Fruit fly (Drosophila melanogaster) whole organism, embryonic: ENCODE results near the gene CG6878.
A peak's percentile ranks its signal among the peaks of the same experiment; 100 is the strongest.

Experiments used
- B-H1 ChIP-seq: fragments of 200-800 bp; sonication (Bioruptor generic); IDR thresholded peaks from 3 replicates; pipeline ENCODE4 v1.3.6; 2022; ENCODE audit warnings: missing biosample characterization, missing genetic modification characterization
- BEAF-32 ChIP-seq: fragments of 200-800 bp; sonication (Bioruptor generic); optimal IDR thresholded peaks from 3 replicates; lab custom pipeline; 2017; ENCODE audit warnings: missing biosample characterization, missing genetic modification characterization, mild to moderate bottlenecking, moderate library complexity, missing genetic modification reagents
- CG10462 ChIP-seq: fragments of 200-800 bp; sonication (Bioruptor generic); optimal IDR thresholded peaks from 2 replicates; lab custom pipeline; 2016; ENCODE audit warnings: missing biosample characterization, missing genetic modification characterization
- CG11085 ChIP-seq: fragments of 200-800 bp; sonication (Bioruptor generic); IDR thresholded peaks from 2 replicates; pipeline ENCODE4 v1.3.6; 2022; ENCODE audit warnings: missing biosample characterization, missing genetic modification characterization
- CG12104 ChIP-seq: fragments of 200-800 bp; sonication (Bioruptor generic); optimal IDR thresholded peaks from 3 replicates; lab custom pipeline; 2016; ENCODE audit warnings: missing biosample characterization, missing genetic modification characterization
- CG13296 ChIP-seq: fragments of 200-800 bp; sonication (Bioruptor generic); optimal IDR thresholded peaks from 3 replicates; lab custom pipeline; 2018; ENCODE audit warnings: missing biosample characterization, mild to moderate bottlenecking, missing genetic modification characterization
- CG14965 ChIP-seq: fragments of 200-800 bp; sonication (Bioruptor generic); optimal IDR thresholded peaks from 2 replicates; lab custom pipeline; 2016; ENCODE audit warnings: missing biosample characterization, missing genetic modification characterization, borderline replicate concordance
- CG15479 ChIP-seq: fragments of 200-800 bp; sonication (Bioruptor generic); optimal IDR thresholded peaks from 3 replicates; lab custom pipeline; 2019; ENCODE audit warnings: missing biosample characterization, mild to moderate bottlenecking, missing genetic modification characterization, moderate library complexity
- CG1792 ChIP-seq: fragments of 200-800 bp; sonication (Bioruptor generic); optimal IDR thresholded peaks from 2 replicates; lab custom pipeline; 2016; ENCODE audit warnings: missing biosample characterization, missing genetic modification characterization
- CG18599 ChIP-seq: fragments of 200-800 bp; sonication (Bioruptor generic); optimal IDR thresholded peaks from 3 replicates; lab custom pipeline; 2017; ENCODE audit warnings: missing biosample characterization, missing genetic modification characterization, mild to moderate bottlenecking, moderate library complexity, missing genetic modification reagents
- CG2129 ChIP-seq: fragments of 200-800 bp; sonication (Bioruptor generic); IDR thresholded peaks from 2 replicates; pipeline ENCODE4 v1.3.6; 2022; ENCODE audit warnings: missing biosample characterization, missing genetic modification characterization; ENCODE audit not compliant: partially characterized antibody
- CG2712 ChIP-seq: fragments of 200-800 bp; optimal IDR thresholded peaks from 3 replicates; lab custom pipeline; 2019; ENCODE audit warnings: missing biosample characterization, mild to moderate bottlenecking, missing genetic modification characterization, moderate library complexity
- CG34224 ChIP-seq: fragments of 200-800 bp; sonication (Bioruptor generic); IDR thresholded peaks from 3 replicates; pipeline ENCODE4 v1.3.6; 2022; ENCODE audit warnings: missing biosample characterization, missing genetic modification characterization; ENCODE audit not compliant: partially characterized antibody
- CG3726 ChIP-seq: fragments of 200-800 bp; sonication (Bioruptor generic); IDR thresholded peaks from 3 replicates; pipeline ENCODE4, ENCODE4 v1.3.6; 2022; ENCODE audit warnings: missing biosample characterization, missing genetic modification characterization
- CG4617 ChIP-seq: fragments of 200-800 bp; sonication (Bioruptor generic); optimal IDR thresholded peaks from 3 replicates; lab custom pipeline; 2016; ENCODE audit warnings: missing biosample characterization, missing genetic modification characterization, borderline replicate concordance
- CG4730 ChIP-seq: fragments of 200-800 bp; sonication (Bioruptor generic); IDR thresholded peaks from 2 replicates; pipeline ENCODE4 v1.3.6; 2022; ENCODE audit warnings: missing biosample characterization, missing genetic modification characterization
- CG7271 ChIP-seq: fragments of 200-800 bp; sonication (Bioruptor generic); optimal IDR thresholded peaks from 2 replicates; lab custom pipeline; 2018; ENCODE audit warnings: missing biosample characterization, mild to moderate bottlenecking, missing genetic modification characterization, moderate library complexity
- CG7372 ChIP-seq: fragments of 200-800 bp; sonication (Bioruptor generic); IDR thresholded peaks from 2 replicates; pipeline ENCODE4 v1.3.6; 2022; ENCODE audit warnings: missing biosample characterization, missing genetic modification characterization
- CG9797 ChIP-seq: fragments of 200-800 bp; sonication (Bioruptor generic); optimal IDR thresholded peaks from 3 replicates; lab custom pipeline; 2018; ENCODE audit warnings: missing biosample characterization, mild to moderate bottlenecking, missing genetic modification characterization
- CG9932 ChIP-seq: fragments of 200-800 bp; sonication (Bioruptor generic); IDR thresholded peaks from 2 replicates; pipeline ENCODE4 v1.3.6; 2022; ENCODE audit warnings: missing biosample characterization, missing genetic modification characterization
- Dfd ChIP-seq, 2 experiments: fragments of >200 bp; optimal IDR thresholded peaks; 2 replicates each; lab custom pipeline; 2017; ENCODE audit warnings: missing biosample characterization in 2 of 2, missing genetic modification characterization in 2 of 2
- Elba2 ChIP-seq: fragments of 200-800 bp; sonication (Bioruptor generic); optimal IDR thresholded peaks from 3 replicates; lab custom pipeline; 2016; ENCODE audit warnings: missing biosample characterization, missing genetic modification characterization
- Hsf ChIP-seq: fragments of 200-800 bp; sonication (Bioruptor generic); optimal IDR thresholded peaks from 3 replicates; lab custom pipeline; 2016; ENCODE audit warnings: missing biosample characterization, missing genetic modification characterization
- MBD-R2 ChIP-seq: fragments of 200-800 bp; sonication (Bioruptor generic); IDR thresholded peaks from 2 replicates; pipeline ENCODE4 v1.3.6; 2022; ENCODE audit warnings: missing biosample characterization, missing genetic modification characterization
- MTF-1 ChIP-seq: fragments of 200-800 bp; sonication (Bioruptor generic); optimal IDR thresholded peaks from 2 replicates; lab custom pipeline; 2018; ENCODE audit warnings: missing biosample characterization, mild to moderate bottlenecking, missing genetic modification characterization, borderline replicate concordance
- Meics ChIP-seq: fragments of 200-800 bp; sonication (Bioruptor generic); optimal IDR thresholded peaks from 2 replicates; lab custom pipeline; 2017; ENCODE audit warnings: missing biosample characterization, mild to moderate bottlenecking, missing genetic modification characterization
- NfI ChIP-seq: fragments of 200-800 bp; sonication (Bioruptor generic); optimal IDR thresholded peaks from 3 replicates; lab custom pipeline; 2018; ENCODE audit warnings: missing biosample characterization, mild to moderate bottlenecking, missing genetic modification characterization, moderate library complexity
- Usf ChIP-seq: fragments of 200-800 bp; sonication (Bioruptor generic); optimal IDR thresholded peaks from 2 replicates; lab custom pipeline; 2017; ENCODE audit warnings: missing genotype, missing biosample characterization, missing genetic modification characterization
- YL-1 ChIP-seq: fragments of 200-800 bp; sonication (Bioruptor generic); optimal IDR thresholded peaks from 3 replicates; lab custom pipeline; 2017; ENCODE audit warnings: missing biosample characterization, mild to moderate bottlenecking, missing genetic modification characterization
- abd-A ChIP-seq: fragments of 200-800 bp; sonication (Bioruptor generic); optimal IDR thresholded peaks from 3 replicates; lab custom pipeline; 2019; ENCODE audit warnings: missing biosample characterization, mild to moderate bottlenecking, missing genetic modification characterization, moderate library complexity
- amos ChIP-seq: fragments of 200-800 bp; sonication (Bioruptor generic); IDR thresholded peaks from 2 replicates; pipeline ENCODE4 v1.3.6; 2022; ENCODE audit warnings: missing biosample characterization, missing genetic modification characterization; ENCODE audit not compliant: partially characterized antibody
- crol ChIP-seq: fragments of 200-800 bp; sonication (Bioruptor generic); IDR thresholded peaks from 2 replicates; pipeline ENCODE4 v1.3.6; 2022; ENCODE audit warnings: missing biosample characterization, missing genetic modification characterization
- dm ChIP-seq: fragments of 200-800 bp; sonication (Bioruptor generic); optimal IDR thresholded peaks from 3 replicates; lab custom pipeline; 2016; ENCODE audit warnings: missing biosample characterization, missing genetic modification characterization
- ewg ChIP-seq: fragments of 200-800 bp; sonication (Bioruptor generic); optimal IDR thresholded peaks from 3 replicates; lab custom pipeline; 2017; ENCODE audit warnings: mild to moderate bottlenecking, missing biosample characterization, missing genetic modification reagents, missing genetic modification characterization
- fu2 ChIP-seq: fragments of 200-800 bp; sonication (Bioruptor generic); optimal IDR thresholded peaks from 2 replicates; lab custom pipeline; 2016; ENCODE audit warnings: missing biosample characterization, missing genetic modification characterization
- her ChIP-seq: fragments of 200-800 bp; sonication (Bioruptor generic); optimal IDR thresholded peaks from 2 replicates; lab custom pipeline; 2016; ENCODE audit warnings: missing biosample characterization, missing genetic modification characterization
- jigr1 ChIP-seq: fragments of 200-800 bp; sonication (Bioruptor generic); IDR thresholded peaks from 3 replicates; pipeline ENCODE4 v1.3.6; 2022; ENCODE audit warnings: missing biosample characterization, missing genetic modification characterization
- jumu ChIP-seq: fragments of 200-800 bp; sonication (Bioruptor generic); optimal IDR thresholded peaks from 3 replicates; lab custom pipeline; 2016; ENCODE audit warnings: missing biosample characterization, missing genetic modification characterization
- klu ChIP-seq: fragments of 200-800 bp; sonication (Bioruptor generic); IDR thresholded peaks from 2 replicates; pipeline ENCODE4 v1.3.6; 2022; ENCODE audit warnings: missing biosample characterization, missing genetic modification characterization
- nerfin-1 ChIP-seq: fragments of 200-800 bp; sonication (Bioruptor generic); optimal IDR thresholded peaks from 3 replicates; lab custom pipeline; 2019; ENCODE audit warnings: missing biosample characterization, mild to moderate bottlenecking, missing genetic modification characterization, moderate library complexity
- rib ChIP-seq: fragments of 200-800 bp; sonication (Bioruptor generic); IDR thresholded peaks from 2 replicates; pipeline ENCODE4 v1.3.6; 2022; ENCODE audit warnings: missing biosample characterization, missing genetic modification characterization
- slbo ChIP-seq: fragments of 200-800 bp; sonication (Bioruptor generic); IDR thresholded peaks from 2 replicates; pipeline ENCODE4 v1.3.6; 2022; ENCODE audit warnings: missing biosample characterization, missing genetic modification characterization
- so ChIP-seq: fragments of 200-800 bp; sonication (Bioruptor generic); IDR thresholded peaks from 3 replicates; pipeline ENCODE4 v1.3.6; 2022; ENCODE audit warnings: missing biosample characterization, missing genetic modification characterization
- tio ChIP-seq: fragments of 200-800 bp; sonication (Bioruptor generic); optimal IDR thresholded peaks from 2 replicates; lab custom pipeline; 2017; ENCODE audit warnings: missing biosample characterization, missing genetic modification characterization, inconsistent platforms
- twi ChIP-seq: fragments of 200-800 bp; optimal IDR thresholded peaks from 2 replicates; lab custom pipeline; 2019; ENCODE audit warnings: missing biosample characterization, mild to moderate bottlenecking, missing genetic modification characterization, moderate library complexity
- unc-4 ChIP-seq: fragments of 200-800 bp; sonication (Bioruptor generic); IDR thresholded peaks from 2 replicates; pipeline ENCODE4 v1.3.6; 2022; ENCODE audit warnings: missing biosample characterization, missing genetic modification characterization; ENCODE audit not compliant: partially characterized antibody
- vvl ChIP-seq: fragments of 200-800 bp; sonication (Bioruptor generic); IDR thresholded peaks from 2 replicates; pipeline ENCODE4 v1.3.6; 2022; ENCODE audit warnings: missing biosample characterization, missing genetic modification characterization

Gene CG6878

dm6 chr3L:15131278-15131677 lies 30.3 kb upstream of the CG6878 start, which contains the start of gene CG13457:
TSS of gene CG13457 (minus strand) at chr3L:15131378.
- no peak for TF ChIP-seq nerfin-1
- TF ChIP-seq CG11085 (GFP tag; lab: Robert Waterston, UW): no peak
- TF ChIP-seq BEAF-32 (GFP tag; lab: Kevin White, UChicago): no peak
- TF ChIP-seq Usf: no peak
- TF ChIP-seq slbo (GFP tag; lab: Robert Waterston, UW): no peak
- no peak for TF ChIP-seq fu2 (GFP tag; lab: Kevin White, UChicago)
- TF ChIP-seq crol (GFP tag; lab: Robert Waterston, UW): no peak
- no peak for TF ChIP-seq CG2712 (tag; lab: Kevin White, UChicago)
- TF ChIP-seq ewg (GFP tag; lab: Kevin White, UChicago): no peak

dm6 chr3L:15136659-15137572 lies 24.7 kb upstream of the CG6878 start, which contains the start of gene CG12316:
TSS of gene CG12316 (minus strand) at chr3L:15136934.
- peak; percentile 93 for TF ChIP-seq Meics
- peak; percentile 75 for TF ChIP-seq CG10462 (GFP tag; lab: Kevin White, UChicago)
- TF ChIP-seq CG18599 (GFP tag; lab: Kevin White, UChicago): peak; percentile 96
- TF ChIP-seq CG7271 (tag; lab: Kevin White, UChicago): peak; percentile 73
- peak; percentile 93 for TF ChIP-seq CG13296 (GFP tag; lab: Kevin White, UChicago)
- TF ChIP-seq MBD-R2 (GFP tag; lab: Robert Waterston, UW): peak; percentile 61
- peak; percentile 30 for TF ChIP-seq CG15479
- peak; percentile 86 for TF ChIP-seq twi (tag; lab: Kevin White, UChicago)
- TF ChIP-seq Dfd (GFP tag; optimal IDR thresholded peaks at IDR 0.05; lab: Kevin White, UChicago): no peak
- peak; percentile 76 for TF ChIP-seq CG34224
- peak; percentile 84 for TF ChIP-seq CG1792 (GFP tag; lab: Kevin White, UChicago)
- TF ChIP-seq jigr1 (GFP tag; lab: Robert Waterston, UW): 0 out of 3 replicates have a peak, but pooled peaks have one; percentile 54
- peak; percentile 90 for TF ChIP-seq NfI (GFP tag; lab: Kevin White, UChicago)
- peak; percentile 91 for TF ChIP-seq her (GFP tag; lab: Kevin White, UChicago)
- TF ChIP-seq vvl: peak; percentile 92
- peak; percentile 72 for TF ChIP-seq CG7372
- TF ChIP-seq klu (GFP tag; lab: Robert Waterston, UW): peak; percentile 53
- peak; percentile 76 for TF ChIP-seq amos
- TF ChIP-seq CG9932 (GFP tag; lab: Robert Waterston, UW): peak; percentile 81
- no peak for TF ChIP-seq abd-A
- peak; percentile 56 for TF ChIP-seq CG14965 (GFP tag; lab: Kevin White, UChicago)
- peak; percentile 93 for TF ChIP-seq Hsf (GFP tag; lab: Kevin White, UChicago)
- TF ChIP-seq unc-4 (GFP tag; lab: Robert Waterston, UW): peak; percentile 84
- TF ChIP-seq jumu: peak; percentile 94
- peak; percentile 73; the same call in 2 of the 3 replicates for TF ChIP-seq CG3726 (GFP tag; lab: Robert Waterston, UW)
- peak; percentile 5 for TF ChIP-seq Elba2
- peak; percentile 85 for TF ChIP-seq CG12104
- peak; percentile 79 for TF ChIP-seq tio (GFP tag; lab: Kevin White, UChicago)
- TF ChIP-seq CG4617 (GFP tag; lab: Kevin White, UChicago): peak; percentile 71
- peak; percentile 85 for TF ChIP-seq so (GFP tag; lab: Robert Waterston, UW)
- peak; percentile 69 for TF ChIP-seq CG2129 (GFP tag; lab: Robert Waterston, UW)
- peak; percentile 50 for TF ChIP-seq CG9797 (GFP tag; lab: Kevin White, UChicago)
- TF ChIP-seq B-H1 (GFP tag; lab: Robert Waterston, UW): peak; percentile 50; the same call in 2 of the 3 replicates
- peak; percentile 58 for TF ChIP-seq rib
- peak; percentile 60 for TF ChIP-seq CG4730
- peak; percentile 78 for TF ChIP-seq MTF-1
- TF ChIP-seq dm: peak; percentile 88
- peak; percentile 94 for TF ChIP-seq YL-1
